Fruit fly (Drosophila melanogaster) ovary, adult (tissue): Measurements from ENCODE around the gene Klp68D.

Experiments used
- CG17801 ChIP-seq: fragments of 200-800 bp; optimal IDR thresholded peaks from 2 replicates; lab custom pipeline; 2019; ENCODE audit warnings: missing biosample characterization, mild to moderate bottlenecking, missing genetic modification characterization, moderate library complexity; ENCODE audit not compliant: partially characterized antibody

Gene Klp68D

DNA sequence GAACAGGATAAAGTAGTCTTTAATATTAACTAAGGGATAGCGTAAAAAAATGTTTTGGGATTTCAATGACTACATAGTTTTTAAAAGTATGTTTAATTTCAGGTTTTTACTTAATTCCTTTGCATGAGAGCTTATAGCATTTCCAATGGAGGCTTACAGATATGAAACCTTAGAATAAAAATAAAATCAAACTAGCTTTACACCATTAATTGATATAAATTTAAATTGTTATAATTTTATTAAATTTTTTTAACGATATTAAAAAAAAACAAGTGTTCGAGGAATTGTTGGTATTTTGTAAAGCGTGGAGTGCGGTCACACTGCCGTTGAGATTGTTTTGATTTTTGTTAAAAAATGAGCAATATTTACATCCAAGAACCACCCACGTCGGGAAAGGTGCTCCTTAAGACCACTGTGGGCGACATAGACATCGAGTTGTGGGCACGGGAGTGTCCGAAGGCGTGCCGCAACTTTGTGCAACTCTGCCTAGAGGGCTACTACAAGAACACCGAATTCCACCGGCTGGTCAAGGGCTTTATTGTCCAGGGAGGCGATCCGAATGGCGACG, 2.1 kb upstream of the Klp68D start, which contains the start of the genes twy and CG10907:
Gene twy (minus strand): TSS at position 51 of the 568 bp plus-strand sequence.
Gene CG10907 (plus strand): TSS at position 282 of the 568 bp plus-strand sequence.
- TF ChIP-seq CG17801 (GFP tag; lab: Kevin White, UChicago): no peak

DNA sequence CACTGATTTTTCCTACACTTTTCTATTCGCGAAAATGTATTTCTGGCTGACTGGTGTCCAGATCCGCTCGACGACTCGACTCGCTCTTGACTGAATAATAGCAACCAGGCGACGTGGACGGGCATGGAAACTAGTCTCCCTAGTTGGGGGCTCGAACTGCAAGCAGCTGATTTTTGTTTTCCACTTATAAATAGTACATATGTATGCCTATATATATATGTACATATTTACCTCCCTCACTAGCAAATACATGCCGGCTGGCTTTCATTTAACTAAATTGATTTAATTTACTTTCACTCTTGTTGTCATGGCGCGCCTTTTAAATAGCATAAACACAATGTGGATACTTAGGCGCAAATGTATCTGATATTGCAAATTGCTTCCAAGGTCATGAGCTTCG, 5.3 kb downstream of the Klp68D start, which contains the start of gene Gcat:
Gene Gcat (minus strand): TSS at position 101 of the 400 bp plus-strand sequence.
- TF ChIP-seq CG17801 (GFP tag; lab: Kevin White, UChicago): no peak

DNA sequence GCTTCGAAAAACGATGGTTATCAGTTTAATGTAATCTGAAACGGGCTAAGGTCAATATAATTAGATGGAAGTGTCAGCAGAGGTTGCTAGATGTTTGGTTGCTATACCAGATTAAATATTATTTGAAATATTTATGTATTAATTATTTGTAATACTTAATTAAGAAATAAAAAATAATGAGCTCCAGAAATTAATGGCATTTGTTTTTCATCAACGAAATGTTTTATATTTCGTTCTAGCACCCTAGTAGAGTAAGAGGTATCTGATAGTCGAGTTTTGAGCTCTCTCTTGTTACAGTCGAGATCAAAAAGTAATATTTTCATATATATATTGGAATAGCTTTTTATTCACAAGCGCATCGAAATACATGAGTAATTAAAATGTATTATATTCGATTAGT, 6.2 kb downstream of the Klp68D start:
- TF ChIP-seq CG17801 (GFP tag; lab: Kevin White, UChicago): no peak

DNA sequence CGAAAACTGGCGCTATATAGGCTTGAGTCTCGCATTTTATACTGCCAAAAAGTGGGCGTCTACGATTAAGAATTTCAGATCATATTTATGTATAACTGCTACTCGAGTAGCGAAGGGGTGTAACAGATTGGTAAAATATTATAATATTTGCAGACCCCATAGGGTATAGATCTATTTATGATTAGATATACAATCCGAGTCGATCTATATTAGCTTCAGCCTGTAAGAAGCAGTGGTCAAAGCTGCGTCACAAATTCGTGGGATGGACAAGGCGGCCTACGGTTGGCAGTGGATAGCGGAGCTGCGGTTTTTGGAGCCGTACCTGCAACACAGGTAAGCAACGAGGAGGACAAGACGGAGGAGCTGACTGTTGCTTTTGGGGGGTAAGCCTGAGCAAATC, 19.2 kb downstream of the Klp68D start, which contains the start of gene Cubn2:
Gene Cubn2 (minus strand): TSS at position 101 of the 400 bp plus-strand sequence.
- TF ChIP-seq CG17801 (GFP tag; lab: Kevin White, UChicago): no peak

DNA sequence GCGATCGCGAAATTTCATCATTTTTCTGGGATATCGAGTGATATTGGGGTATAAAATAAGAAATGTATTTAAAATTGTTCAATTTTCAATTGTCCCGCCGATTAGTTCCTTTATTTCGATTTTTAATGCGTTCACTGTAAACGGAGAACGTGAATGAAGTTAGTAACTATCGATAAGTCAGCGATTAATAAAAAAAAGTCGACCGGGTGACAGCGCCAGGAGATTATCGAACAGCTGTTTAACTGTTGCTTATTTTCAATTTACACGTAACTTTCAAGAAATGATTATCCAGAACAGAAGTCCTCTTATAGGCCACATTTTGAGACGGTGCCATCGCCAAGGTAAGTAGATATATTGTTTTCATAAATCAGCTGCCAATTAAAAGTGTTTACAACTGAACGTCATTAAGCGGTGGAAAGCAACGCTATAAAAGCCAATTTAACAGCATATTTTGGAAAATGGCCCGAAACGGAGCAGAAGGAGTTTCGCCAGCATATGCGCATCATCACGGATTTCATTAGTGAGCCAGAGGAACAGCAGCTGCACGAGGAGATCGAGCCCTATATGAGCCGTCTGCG, 19.9 kb downstream of the Klp68D start, which contains the start of gene CG14130:
Gene CG14130 (plus strand): TSS at position 225 of the 578 bp plus-strand sequence.
- peak; percentile 12 for TF ChIP-seq CG17801 (GFP tag; lab: Kevin White, UChicago)

DNA sequence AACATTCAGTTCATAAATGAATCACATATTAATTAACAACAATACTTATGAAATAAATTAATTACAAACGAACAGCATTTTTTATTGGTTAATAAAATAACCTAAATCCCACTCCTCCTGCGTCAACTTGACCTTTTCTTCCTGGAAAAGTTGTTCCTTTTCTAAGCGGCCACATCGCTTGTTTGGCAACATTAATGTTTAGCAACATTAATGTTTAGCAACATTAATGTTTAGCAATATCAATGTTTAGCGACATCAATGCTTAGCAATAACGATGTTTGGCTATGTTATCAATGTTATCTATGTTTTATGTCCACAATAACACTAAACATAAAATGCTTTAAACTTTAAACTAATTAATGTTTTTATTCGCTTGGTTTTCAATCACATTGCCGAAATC, 21.2 kb downstream of the Klp68D start:
- TF ChIP-seq CG17801 (GFP tag; lab: Kevin White, UChicago): no peak

DNA sequence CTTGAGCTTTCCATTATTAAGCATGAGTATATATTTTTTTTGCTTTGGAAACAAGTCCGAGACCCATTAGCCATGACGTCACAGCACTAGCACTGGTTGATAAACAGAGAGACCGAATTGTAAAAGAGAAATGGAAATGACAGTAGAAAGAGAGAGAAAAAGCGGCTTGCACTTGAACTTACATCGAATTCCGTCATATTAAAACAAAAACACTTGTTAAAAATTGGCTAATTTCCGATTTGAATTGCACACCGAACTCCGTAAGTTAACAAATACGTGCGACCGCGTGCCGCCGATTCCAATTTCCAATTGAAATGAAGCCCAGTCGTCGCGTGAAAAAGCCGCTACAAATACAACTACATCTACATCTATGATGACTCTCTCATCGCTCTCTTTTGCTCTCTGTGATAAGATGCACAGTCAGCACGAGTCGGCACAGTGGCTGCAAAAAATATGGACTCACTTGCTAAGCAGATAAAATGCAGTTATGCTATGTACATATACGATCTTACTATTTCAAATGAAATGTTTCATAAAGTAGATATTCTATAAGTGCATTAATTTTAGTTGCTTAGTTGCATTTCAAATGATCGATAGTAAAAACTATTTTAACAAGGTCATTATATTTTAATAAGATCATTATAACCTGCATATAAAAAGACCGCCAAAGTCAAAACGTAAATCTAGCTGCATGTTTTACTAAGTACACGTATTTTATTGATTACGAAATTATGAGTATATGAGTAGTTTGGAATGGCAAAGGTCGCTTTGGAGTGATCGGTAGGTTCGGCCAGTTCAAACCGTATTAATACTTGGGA, 24.4 kb downstream of the Klp68D start:
- peak; percentile 70 for TF ChIP-seq CG17801 (GFP tag; lab: Kevin White, UChicago)

DNA sequence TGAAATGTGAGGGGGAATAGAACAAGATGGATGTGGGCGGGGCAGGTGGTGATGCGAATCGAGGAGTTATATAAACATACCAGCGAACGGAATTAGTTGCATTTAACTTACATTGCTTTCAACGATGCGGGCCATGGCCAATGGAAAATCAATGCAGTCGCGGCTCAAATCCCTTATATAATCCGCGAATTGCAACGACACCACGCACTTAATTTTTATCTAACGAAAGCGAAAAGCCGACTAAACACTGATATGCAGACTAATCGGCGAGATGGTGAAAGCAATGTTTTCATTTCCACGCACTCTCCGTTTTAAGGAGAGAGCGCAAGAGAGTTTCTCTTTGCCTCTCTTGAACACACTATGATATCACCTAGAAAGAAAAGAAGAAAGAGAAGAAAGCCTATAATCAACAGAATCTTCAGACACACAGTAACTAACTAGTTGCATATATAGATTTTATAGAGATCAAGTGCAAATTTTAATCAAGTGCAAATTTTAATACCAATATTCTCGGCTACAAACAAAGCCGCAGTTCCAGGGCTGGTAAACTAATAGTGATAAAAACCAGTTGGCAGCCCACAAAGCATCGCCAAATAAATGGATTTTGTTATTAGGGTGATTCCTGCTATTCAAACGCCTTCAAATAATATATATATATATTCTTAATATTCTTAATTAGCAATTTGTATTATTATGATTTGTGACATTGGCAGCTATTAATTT, 26.5 kb downstream of the Klp68D start, which contains the start of the genes CG11597 and CG5946:
Gene CG11597 (minus strand): TSS at position 553 of the 723 bp plus-strand sequence.
Gene CG5946 (minus strand): TSS at position 553 of the 723 bp plus-strand sequence.
- no peak for TF ChIP-seq CG17801 (GFP tag; lab: Kevin White, UChicago)

DNA sequence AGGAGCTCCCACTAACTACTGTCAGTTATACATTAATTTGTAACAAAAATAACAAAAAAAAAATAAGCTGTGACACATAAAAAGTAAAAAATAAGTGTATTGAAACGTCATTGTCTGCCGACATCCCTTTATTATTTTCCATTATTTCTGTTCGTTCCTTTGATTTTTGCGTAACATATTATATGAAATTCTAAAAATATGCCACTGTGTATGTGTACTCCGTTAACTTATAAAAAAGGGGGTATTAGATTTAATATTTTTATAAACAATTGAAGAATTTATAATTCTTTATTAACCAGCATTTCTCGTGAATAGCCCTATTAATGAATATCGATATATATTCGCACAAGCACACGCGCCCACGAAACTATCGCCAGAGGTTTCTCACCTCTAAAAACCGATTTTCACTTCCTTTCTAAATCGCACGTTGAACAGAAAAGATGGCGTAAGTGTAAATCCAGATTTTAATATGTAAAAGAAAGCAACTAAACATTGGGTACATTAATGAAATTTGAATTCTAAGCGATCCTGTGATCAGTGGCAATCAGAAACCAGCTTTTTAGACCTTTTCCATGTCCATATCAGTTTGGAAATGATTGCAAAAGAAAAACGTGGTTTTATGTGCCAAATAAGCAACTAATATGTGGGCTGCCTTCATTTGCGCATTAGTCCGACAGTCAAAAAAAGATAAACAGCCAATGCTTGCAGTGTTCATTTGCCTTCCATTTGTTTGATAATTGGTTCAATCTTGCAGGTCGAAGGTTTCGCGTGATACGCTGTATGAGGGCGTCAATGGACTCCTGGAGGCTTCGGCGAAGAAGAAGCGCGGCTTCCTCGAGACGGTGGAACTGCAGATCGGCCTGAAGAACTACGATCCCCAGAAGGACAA, 27.3 kb downstream of the Klp68D start, which contains the start of gene RpL10Ab:
Gene RpL10Ab (plus strand): TSS at position 406 of the 889 bp plus-strand sequence.
- TF ChIP-seq CG17801 (GFP tag; lab: Kevin White, UChicago): peak; percentile 37

DNA sequence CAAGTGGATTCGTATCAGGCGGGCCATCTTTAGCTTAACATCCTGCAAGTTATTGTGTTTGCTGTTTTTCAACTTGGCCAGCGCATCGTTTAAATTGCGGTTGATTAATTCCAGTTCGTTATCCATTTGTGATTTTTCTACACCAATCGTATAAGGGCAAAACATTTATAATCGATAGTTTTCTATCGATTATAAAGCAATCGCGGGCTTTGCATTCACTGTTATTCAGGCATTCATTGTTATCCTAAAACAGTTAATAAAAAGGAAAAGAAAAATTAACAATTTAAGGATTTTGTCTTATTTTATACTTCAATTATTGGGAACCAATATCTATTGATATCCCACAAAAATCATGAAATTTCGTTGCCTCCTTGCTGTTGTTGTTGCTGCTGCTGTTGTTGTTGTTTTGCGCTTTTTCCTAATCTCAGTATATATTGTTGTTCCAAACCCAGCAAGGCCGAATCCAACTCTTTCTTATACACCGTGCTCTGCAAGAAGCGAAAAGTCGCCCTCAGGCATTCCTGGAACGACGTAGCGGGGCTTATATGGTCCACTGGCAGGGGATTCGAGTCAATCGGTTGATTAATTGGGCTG, 30.2 kb downstream of the Klp68D start, which contains the start of gene CG32095:
Gene CG32095 (minus strand): TSS at position 173 of the 594 bp plus-strand sequence.
- no peak for TF ChIP-seq CG17801 (GFP tag; lab: Kevin White, UChicago)

DNA sequence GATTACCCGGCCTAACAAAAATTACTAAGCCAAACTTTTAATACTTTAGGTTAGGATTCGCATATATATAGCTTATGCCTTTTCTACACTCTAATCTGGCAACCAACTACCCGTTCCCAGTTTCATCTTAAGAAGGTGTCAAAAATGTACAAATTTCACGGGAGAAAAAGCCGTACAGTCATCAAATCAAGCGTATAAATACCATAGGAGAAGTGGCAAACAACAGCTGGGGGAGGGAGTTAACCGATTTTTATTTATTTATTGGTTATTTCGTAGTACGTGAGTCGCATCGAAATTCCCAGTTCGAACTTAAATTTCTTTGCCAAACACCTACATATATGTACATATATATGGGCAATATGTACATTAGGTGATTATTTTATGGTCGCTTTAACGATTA, 33.3 kb downstream of the Klp68D start, which contains the start of gene CG7264:
Gene CG7264 (plus strand): TSS at position 301 of the 400 bp plus-strand sequence.
- no peak for TF ChIP-seq CG17801 (GFP tag; lab: Kevin White, UChicago)

DNA sequence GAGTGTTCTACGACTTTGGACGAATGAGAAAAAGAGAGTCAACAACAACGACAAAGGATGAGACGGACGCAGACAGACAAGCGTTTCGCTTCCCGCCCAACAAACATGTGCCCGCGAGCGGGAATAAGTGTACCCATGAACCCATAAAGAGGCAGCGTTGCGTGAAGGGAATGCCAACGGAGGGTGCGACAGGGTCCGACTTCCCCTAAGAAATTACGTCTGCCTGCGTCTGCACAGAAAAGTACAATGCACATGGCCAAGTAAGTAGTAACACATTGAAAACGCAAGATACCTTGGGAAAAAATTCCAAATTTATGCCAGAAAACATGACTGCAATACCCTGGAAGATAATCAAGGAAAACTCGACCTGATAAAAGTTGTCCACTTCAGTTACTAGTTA, 35.8 kb downstream of the Klp68D start:
- no peak for TF ChIP-seq CG17801 (GFP tag; lab: Kevin White, UChicago)
